Worm (Caenorhabditis elegans) whole organism, L4/young adult: ENCODE data around the gene F57A8.6.

Experiments
- W03F9.2 ChIP-seq: fragments of 150-350 bp; optimal IDR thresholded peaks from 2 replicates; lab custom pipeline; 2014; ENCODE audit warnings: missing biosample characterization, missing genetic modification characterization
- dao-5 ChIP-seq: sonication (generic microtip); optimal IDR thresholded peaks from 2 replicates; lab custom pipeline; 2016; ENCODE audit warnings: missing genotype, missing genetic modification characterization, moderate library complexity, missing compliant biosample characterization
- him-1 ChIP-seq: sonication (generic microtip); optimal IDR thresholded peaks from 2 replicates; lab custom pipeline; 2016; ENCODE audit warnings: missing genotype, missing genetic modification reagents, missing genetic modification characterization, missing compliant biosample characterization

The F57A8.6 gene

DNA sequence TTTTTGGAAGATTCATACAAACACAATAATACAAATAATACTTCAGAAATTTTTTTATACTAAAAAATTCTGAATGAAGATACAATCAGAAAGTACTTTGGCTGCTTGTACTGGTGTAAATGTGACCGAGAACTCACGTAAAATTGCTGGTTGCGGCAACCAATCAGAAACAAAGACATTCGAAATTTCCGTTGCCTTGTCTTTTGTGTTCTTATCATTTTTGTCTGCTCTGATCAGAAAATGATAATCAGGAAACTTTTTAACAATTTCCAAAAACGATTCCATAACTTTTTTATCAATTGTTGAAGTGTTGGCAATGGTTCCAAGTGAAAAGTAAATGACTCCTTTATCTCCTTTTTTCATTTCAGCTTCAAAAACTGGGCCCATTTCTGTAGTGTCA is 23.2 kb upstream of the F57A8.6 start:
- TF ChIP-seq him-1 (tag; lab: Kevin White, UChicago), result no peak
- TF ChIP-seq W03F9.2 (tag; lab: Kevin White, UChicago), result no peak

DNA sequence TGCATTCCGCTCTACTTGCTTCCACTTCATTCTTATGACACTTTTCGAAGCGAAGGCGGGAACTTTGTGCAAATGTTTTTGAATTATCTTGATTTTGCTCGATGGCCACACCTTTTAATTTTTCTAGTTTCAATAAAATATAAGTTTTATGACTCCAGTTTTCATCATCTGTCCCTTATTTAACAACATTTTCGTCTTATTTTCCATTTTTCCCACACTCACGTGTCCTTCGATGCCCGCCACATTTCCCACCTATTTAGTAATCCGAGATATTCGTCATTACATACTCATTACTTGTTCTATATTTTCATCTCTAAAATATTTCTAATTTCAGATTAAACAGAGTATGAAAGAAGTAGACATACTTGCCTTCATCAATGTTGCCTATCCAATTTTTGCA is 20.7 kb upstream of the F57A8.6 start, which contains the start of gene srd-49:
TSS of gene srd-49 (plus strand) at position 301 of the 400 bp plus-strand sequence.
- TF ChIP-seq W03F9.2 (tag; lab: Kevin White, UChicago), result no peak

DNA sequence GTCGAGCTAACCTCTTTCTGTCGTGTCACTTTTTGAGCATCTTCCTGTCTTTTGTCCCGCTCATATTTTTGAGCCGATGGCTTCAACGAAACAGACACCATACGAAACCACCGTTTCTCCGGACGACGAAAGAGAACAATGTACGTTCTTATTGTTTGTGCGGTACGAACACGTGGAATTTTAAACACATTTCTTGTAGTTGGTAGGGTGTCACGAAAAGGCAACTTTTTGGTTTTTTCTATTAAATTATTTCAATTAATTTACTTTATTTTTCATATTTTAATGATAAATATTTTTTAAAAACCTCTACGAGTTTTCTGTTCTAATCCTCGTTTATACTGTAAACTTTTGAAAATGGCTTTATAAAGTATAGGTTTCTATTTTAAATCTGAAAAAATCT is 17.5 kb upstream of the F57A8.6 start, which contains the start of gene R04B5.11:
TSS of gene R04B5.11 (minus strand) at position 101 of the 400 bp plus-strand sequence.
- no peak for TF ChIP-seq him-1 (tag; lab: Kevin White, UChicago)

DNA sequence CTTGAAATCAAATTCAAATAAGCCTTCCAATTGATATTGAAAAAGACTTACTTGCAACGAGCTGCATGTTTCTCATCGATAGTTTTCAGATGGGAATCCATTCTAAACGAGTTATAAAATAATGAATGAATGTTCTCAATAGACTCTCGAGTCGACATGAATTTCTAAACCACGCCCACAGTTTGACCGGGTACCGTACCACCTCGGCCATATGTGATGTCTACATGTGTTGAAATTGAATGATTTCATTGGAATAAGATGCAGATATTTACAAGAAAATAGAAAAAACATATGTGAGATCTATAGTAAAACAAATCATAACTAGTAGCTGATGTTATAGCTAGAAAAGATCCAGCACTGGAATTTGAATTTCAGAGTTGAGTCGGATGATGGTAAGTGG is 16.8 kb upstream of the F57A8.6 start, which contains the start of gene R04B5.7:
TSS of gene R04B5.7 (minus strand) at position 101 of the 400 bp plus-strand sequence.
- no peak for TF ChIP-seq him-1 (tag; lab: Kevin White, UChicago)
- TF ChIP-seq W03F9.2 (tag; lab: Kevin White, UChicago), result no peak
- TF ChIP-seq dao-5, result no peak

DNA sequence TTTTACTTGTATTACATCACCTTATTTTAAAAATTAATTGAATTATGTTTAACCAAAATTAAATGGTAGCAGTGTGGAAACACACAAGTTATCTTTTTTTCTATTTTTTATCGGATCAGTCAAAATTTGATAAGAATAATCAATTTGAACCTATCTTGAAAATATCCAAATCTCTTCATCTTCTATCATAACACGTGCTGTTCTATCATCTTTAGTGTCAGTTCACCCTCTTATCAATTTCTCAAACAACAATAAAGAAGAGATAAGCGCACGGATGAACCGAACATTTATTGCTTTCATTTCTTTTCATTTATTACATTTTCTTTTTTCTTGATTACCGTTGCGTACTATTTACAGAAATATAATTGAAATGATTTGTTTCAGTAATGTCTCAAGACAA is 13.4 kb upstream of the F57A8.6 start, which contains the start of gene R04B5.5:
TSS of gene R04B5.5 (plus strand) at position 378 of the 400 bp plus-strand sequence.
- TF ChIP-seq dao-5 (no peak), him-1 (tag; lab: Kevin White, UChicago) (no peak), W03F9.2 (tag; lab: Kevin White, UChicago) (no peak)

DNA sequence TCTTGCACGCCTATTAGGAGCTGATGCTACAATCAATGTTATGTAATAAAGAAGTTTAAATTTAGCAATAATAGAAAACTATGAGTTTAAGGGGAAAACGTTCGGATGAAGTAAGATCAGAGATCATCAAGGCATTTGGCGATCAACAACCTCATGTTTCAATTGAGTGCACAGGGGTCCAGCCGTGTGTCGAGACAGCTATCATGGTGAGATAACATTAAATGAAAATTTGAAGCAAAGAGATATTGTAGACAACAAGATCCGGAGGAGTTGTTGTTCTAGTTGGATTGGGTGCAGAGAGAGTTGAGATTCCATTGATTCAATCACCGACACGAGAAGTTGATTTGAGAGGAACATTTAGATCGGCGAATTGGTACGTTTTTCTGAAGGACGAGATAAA is 12.4 kb upstream of the F57A8.6 start:
- no peak for TF ChIP-seq him-1 (tag; lab: Kevin White, UChicago)

DNA sequence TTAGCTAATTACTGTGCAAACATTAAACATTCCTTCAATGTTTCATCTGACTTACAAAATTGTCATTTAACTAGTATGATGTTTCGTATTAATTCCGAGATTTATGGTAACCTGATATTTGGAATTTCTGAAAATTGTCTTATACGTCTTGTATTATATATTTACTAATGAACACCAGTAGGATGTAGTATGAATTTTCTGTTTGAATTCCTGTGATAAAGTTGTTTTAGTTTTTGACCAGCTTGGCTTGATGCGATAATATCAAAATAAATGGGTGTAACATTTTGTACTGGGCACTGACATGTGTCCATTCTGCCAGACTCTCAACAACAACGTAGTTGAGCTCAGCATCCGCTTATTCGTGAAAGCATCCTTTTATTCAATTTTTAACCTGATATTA is 11.2 kb upstream of the F57A8.6 start, which contains the start of gene R04B5.6:
TSS of gene R04B5.6 (plus strand) at position 301 of the 400 bp plus-strand sequence.
- TF ChIP-seq him-1 (tag; lab: Kevin White, UChicago) (no peak), W03F9.2 (tag; lab: Kevin White, UChicago) (no peak), dao-5 (no peak)

DNA sequence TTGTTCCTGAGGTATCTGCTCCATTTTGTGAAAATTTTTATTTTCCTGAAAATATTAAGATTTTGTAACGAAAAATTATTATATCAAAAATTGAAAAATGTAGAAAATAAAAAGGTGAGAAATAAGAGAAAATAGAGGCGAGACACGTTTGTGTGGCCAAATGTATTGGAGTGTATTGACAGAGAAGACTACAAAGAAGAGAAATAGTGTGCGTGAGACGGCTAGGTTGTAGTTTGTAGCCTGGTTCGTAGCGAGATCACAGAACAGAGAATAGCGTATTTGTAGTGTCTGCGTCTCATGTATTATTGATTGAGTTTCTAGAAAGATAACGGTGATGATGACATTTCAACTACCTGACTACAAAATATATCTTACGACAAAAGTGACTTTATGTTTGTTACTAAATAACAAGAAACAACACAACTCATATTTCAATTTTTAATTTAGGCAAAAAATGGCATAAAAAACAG is 10.3 kb upstream of the F57A8.6 start, which contains the start of gene nhr-12:
TSS of gene nhr-12 (minus strand) at position 51 of the 470 bp plus-strand sequence.
- no peak for TF ChIP-seq dao-5
- no peak for TF ChIP-seq W03F9.2 (tag; lab: Kevin White, UChicago)
- TF ChIP-seq him-1 (tag; lab: Kevin White, UChicago), result no peak

DNA sequence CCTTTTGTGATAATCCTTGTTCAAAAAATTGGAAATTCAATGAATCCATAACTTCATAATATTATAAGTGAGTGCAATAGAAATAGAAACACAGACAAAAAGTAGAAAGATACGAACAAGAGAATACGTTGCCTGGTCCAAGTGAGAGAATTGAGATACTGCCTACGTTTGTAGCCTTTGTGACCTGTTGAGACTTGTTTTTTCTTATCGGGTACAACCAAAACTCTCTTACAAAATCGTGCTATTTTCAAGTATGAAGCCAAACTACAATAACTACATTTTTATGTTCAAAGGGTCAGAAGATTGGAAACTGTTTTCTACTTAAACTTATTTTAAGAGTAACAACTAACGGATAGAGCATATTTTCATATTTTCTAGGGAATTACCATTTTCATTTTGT is 7.9 kb upstream of the F57A8.6 start, which contains the start of gene nhr-205:
TSS of gene nhr-205 (minus strand) at position 141 of the 400 bp plus-strand sequence.
- TF ChIP-seq W03F9.2 (tag; lab: Kevin White, UChicago) (no peak), him-1 (tag; lab: Kevin White, UChicago) (no peak), dao-5 (no peak)

DNA sequence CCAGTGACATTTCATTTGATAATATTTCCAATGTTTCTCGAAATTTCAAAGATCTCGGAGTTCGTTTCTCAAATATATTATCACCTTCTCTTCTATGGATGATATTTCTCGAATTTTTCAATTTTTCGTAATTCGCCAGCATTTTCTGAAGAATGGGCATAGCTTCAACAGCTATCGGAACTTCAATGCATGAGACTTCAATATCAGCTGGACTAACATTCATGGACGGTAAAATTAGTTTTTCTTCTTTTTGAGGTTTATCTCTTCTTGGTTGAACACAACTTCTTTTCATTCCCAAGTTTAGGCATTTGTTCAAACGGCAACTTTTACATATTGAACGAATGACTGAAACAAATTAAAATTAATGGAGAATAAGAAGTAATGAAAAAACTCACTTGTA is 7.2 kb upstream of the F57A8.6 start:
- no peak for TF ChIP-seq dao-5
- TF ChIP-seq him-1 (tag; lab: Kevin White, UChicago), result no peak
- TF ChIP-seq W03F9.2 (tag; lab: Kevin White, UChicago), result no peak

DNA sequence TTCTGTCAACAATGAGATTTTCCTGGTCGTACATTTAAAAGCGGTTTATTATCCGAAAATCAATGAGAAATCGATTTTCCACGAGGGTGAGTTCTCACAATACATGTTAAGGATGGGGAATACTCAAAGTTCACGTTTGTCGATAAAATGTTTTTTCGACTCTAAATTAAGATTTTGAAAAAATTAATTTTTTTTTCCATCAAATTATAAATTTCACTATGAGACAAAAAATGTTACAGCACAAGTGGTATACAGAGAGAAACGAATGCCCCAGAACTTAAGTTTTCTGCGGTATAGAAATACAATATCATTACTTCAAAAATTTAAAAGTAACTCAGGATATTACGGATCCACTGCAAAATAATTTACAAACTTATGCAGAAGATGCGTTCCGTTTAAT is 4.6 kb upstream of the F57A8.6 start, which contains the start of gene R04B5.1:
TSS of gene R04B5.1 (minus strand) at position 101 of the 400 bp plus-strand sequence.
- no peak for TF ChIP-seq him-1 (tag; lab: Kevin White, UChicago)
- TF ChIP-seq dao-5, result no peak
- no peak for TF ChIP-seq W03F9.2 (tag; lab: Kevin White, UChicago)

DNA sequence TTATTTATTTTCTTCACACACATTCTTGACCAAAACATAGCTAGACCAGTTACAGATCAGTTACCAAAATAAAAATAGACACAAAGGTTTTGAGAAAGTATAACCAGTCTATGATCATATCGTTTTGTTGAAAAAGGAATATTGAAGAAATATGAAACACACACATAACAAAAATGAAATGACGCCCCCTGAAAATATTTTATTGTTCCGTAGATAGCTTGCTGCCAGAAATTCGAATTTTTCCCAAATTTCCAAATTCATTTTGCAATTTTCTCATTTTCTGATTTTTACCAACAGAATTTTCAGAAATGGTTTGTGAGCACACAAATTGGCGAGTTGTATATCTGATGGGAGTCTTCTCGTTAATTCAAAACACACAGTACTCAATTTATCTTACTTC is 1.7 kb upstream of the F57A8.6 start, which contains the start of gene F57A8.7:
TSS of gene F57A8.7 (plus strand) at position 301 of the 400 bp plus-strand sequence.
- TF ChIP-seq him-1 (tag; lab: Kevin White, UChicago), result no peak
- no peak for TF ChIP-seq W03F9.2 (tag; lab: Kevin White, UChicago)
- TF ChIP-seq dao-5, result no peak

DNA sequence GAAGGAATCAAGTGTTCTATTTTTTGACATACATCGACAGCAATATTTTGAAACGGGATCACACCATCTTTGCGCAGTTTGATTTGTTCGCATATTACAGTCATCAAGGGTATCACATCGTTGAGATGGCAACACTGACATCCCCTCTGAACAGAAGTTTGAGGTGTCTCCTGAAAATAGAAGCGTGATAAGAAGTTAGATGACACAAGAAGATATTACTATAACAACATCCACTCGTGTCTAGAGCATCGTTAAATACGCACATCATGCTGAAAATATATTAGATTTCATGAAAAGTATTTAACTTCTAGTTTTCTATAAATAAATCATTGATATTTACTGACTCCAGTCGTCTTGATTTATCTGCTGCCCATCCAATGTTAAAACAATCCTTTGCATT is 972 bp downstream of the F57A8.6 start:
- TF ChIP-seq him-1 (tag; lab: Kevin White, UChicago) (no peak), W03F9.2 (tag; lab: Kevin White, UChicago) (no peak), dao-5 (no peak)

DNA sequence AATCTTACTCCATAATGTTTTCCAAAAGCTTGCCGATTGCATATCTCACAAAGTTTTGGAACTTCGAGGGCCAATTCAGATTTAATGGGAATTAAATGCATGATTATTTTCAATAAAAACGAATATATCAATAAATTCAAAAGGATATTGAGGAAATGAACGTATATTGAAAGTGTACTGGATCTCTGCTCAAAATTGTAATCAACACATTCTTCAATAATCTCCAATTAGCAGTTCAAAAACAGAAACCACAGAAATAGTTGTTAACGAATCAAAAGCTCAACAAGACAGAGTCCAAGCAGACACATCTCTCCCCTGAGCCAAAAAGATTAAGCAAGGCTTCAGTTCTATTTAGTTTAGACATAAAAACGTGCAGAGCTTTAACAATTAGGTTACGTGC is 3.2 kb downstream of the F57A8.6 start, which contains the start of gene nhr-192:
TSS of gene nhr-192 (minus strand) at position 101 of the 400 bp plus-strand sequence.
- TF ChIP-seq dao-5, result no peak
- no peak for TF ChIP-seq him-1 (tag; lab: Kevin White, UChicago)
- TF ChIP-seq W03F9.2 (tag; lab: Kevin White, UChicago), result no peak

DNA sequence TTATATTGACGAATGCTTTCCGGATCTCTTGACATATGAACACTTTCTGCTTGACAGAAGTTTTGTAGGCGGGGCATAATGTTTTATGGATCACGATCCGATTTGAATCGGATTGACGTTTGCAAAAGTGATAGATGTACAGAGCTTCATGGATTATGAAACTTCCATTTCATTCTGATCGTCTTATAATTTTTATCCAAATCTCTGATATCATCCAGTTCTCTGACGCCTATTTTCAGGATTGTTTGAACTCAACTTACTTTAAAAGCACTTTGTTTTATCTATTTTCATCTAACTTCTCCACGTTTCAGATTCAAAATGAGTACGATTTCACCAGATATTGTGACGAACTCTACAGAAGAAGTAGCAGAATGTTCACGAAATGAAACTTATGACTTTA is 6.9 kb downstream of the F57A8.6 start, which contains the start of gene npr-39:
TSS of gene npr-39 (plus strand) at position 301 of the 400 bp plus-strand sequence.
- TF ChIP-seq W03F9.2 (tag; lab: Kevin White, UChicago) (no peak), dao-5 (no peak), him-1 (tag; lab: Kevin White, UChicago) (no peak)
